Fruit fly (Drosophila melanogaster) whole organism, prepupa: Measurements from ENCODE around the gene CG8034.
A peak's percentile ranks its signal among the peaks of the same experiment; 100 is the strongest.

ENCODE experiments used
- Blimp-1 ChIP-seq: fragments of 200-800 bp; sonication (Bioruptor generic); optimal IDR thresholded peaks from 3 replicates; lab custom pipeline; 2017; ENCODE audit warnings: missing biosample characterization, missing genetic modification characterization, mild to moderate bottlenecking, moderate library complexity, missing genetic modification reagents
- CG1621 ChIP-seq: fragments of 200-800 bp; sonication (Bioruptor generic); optimal IDR thresholded peaks from 3 replicates; lab custom pipeline; 2018; ENCODE audit warnings: missing biosample characterization, mild to moderate bottlenecking, missing genetic modification characterization
- CG16779 ChIP-seq: fragments of 200-800 bp; sonication (Bioruptor generic); optimal IDR thresholded peaks from 3 replicates; lab custom pipeline; 2017; ENCODE audit warnings: missing biosample characterization, mild to moderate bottlenecking, missing genetic modification characterization
- CG6163 ChIP-seq: fragments of 200-800 bp; sonication (Bioruptor generic); IDR thresholded peaks from 3 replicates; pipeline ENCODE4 v1.3.6; 2022; ENCODE audit warnings: missing biosample characterization, missing genetic modification characterization
- CG6854 ChIP-seq: fragments of 200-800 bp; sonication (Bioruptor generic); optimal IDR thresholded peaks from 2 replicates; lab custom pipeline; 2017; ENCODE audit warnings: missing biosample characterization, mild to moderate bottlenecking, missing genetic modification characterization
- Hr39 ChIP-seq: fragments of 200-800 bp; sonication (Bioruptor generic); optimal IDR thresholded peaks from 2 replicates; lab custom pipeline; 2016; ENCODE audit warnings: missing biosample characterization, missing genetic modification characterization
- Lpt ChIP-seq: fragments of 200-800 bp; sonication (Bioruptor generic); optimal IDR thresholded peaks from 3 replicates; lab custom pipeline; 2016; ENCODE audit warnings: missing biosample characterization, missing genetic modification characterization
- eg ChIP-seq: fragments of 200-800 bp; sonication (Bioruptor generic); IDR thresholded peaks from 3 replicates; pipeline ENCODE4 v1.3.6; 2022; ENCODE audit warnings: missing biosample characterization, missing genetic modification characterization
- ss ChIP-seq, 2 experiments: fragments of 200-800 bp; sonication (Bioruptor generic); optimal IDR thresholded peaks; 2 replicates in 1 of 2; 3 replicates in 1 of 2; lab custom pipeline; 2017 to 2018; ENCODE audit warnings: mild to moderate bottlenecking in 2 of 2, missing biosample characterization in 2 of 2, missing genetic modification characterization in 2 of 2, moderate library complexity in 1 of 2

dm6 chrX:19321820-19322708 lies 24.1 kb upstream of the CG8034 start, which contains the start of gene out:
- TF ChIP-seq CG16779: peak; percentile 90
- peak; percentile 88 for TF ChIP-seq Hr39 (GFP tag; lab: Kevin White, UChicago)
- TF ChIP-seq Blimp-1 (GFP tag; lab: Kevin White, UChicago): peak; percentile 80
- peak; percentile 96 for TF ChIP-seq eg (GFP tag; lab: Robert Waterston, UW)
- peak; percentile 91 for TF ChIP-seq CG1621
- peak; percentile 95 for TF ChIP-seq Lpt (GFP tag; lab: Kevin White, UChicago)
- peak; percentile 92 to 93 for TF ChIP-seq ss (GFP tag; optimal IDR thresholded peaks at IDR 0.05; lab: Kevin White, UChicago)
- peak; percentile 93 for TF ChIP-seq CG6854 (GFP tag; lab: Kevin White, UChicago)
- TF ChIP-seq CG6163 (GFP tag; lab: Robert Waterston, UW): peak; percentile 96
